Fruit fly (Drosophila melanogaster) whole organism, adult: ENCODE data around the gene Sym.
A peak's percentile ranks its signal among the peaks of the same experiment; 100 is the strongest.

Experiments used
- CG11617 ChIP-seq: fragments of 200-800 bp; sonication (Bioruptor generic); optimal IDR thresholded peaks from 2 replicates; lab custom pipeline; 2017; ENCODE audit warnings: mild to moderate bottlenecking, missing biosample characterization, missing genetic modification reagents, missing genetic modification characterization
- CG12768 ChIP-seq: fragments of 200-800 bp; sonication (Bioruptor generic); optimal IDR thresholded peaks from 2 replicates; lab custom pipeline; 2017; ENCODE audit warnings: missing biosample characterization, missing genetic modification characterization, mild to moderate bottlenecking, moderate library complexity, missing genetic modification reagents
- CG14711 ChIP-seq: fragments of 200-800 bp; sonication (Bioruptor generic); optimal IDR thresholded peaks from 2 replicates; lab custom pipeline; 2018; ENCODE audit warnings: missing biosample characterization, mild to moderate bottlenecking, missing genetic modification characterization, moderate library complexity
- CG1620 ChIP-seq: fragments of 200-800 bp; sonication (Bioruptor generic); optimal IDR thresholded peaks from 2 replicates; lab custom pipeline; 2016; ENCODE audit warnings: missing biosample characterization, missing genetic modification characterization
- CG33017 ChIP-seq: fragments of 200-800 bp; sonication (Bioruptor generic); optimal IDR thresholded peaks from 2 replicates; lab custom pipeline; 2018; ENCODE audit warnings: missing biosample characterization, mild to moderate bottlenecking, missing genetic modification characterization, moderate library complexity
- CG5204 ChIP-seq: fragments of 200-800 bp; sonication (Bioruptor generic); optimal IDR thresholded peaks from 2 replicates; lab custom pipeline; 2016; ENCODE audit warnings: missing biosample characterization, missing genetic modification characterization
- CG7045 ChIP-seq: fragments of 200-800 bp; sonication (Bioruptor generic); optimal IDR thresholded peaks from 2 replicates; lab custom pipeline; 2017; ENCODE audit warnings: missing biosample characterization, mild to moderate bottlenecking, missing genetic modification characterization
- CG7101 ChIP-seq: fragments of 200-800 bp; sonication (Bioruptor generic); optimal IDR thresholded peaks from 2 replicates; lab custom pipeline; 2018; ENCODE audit warnings: missing biosample characterization, mild to moderate bottlenecking, missing genetic modification characterization, moderate library complexity
- Clk ChIP-seq: fragments of 200-800 bp; sonication (Bioruptor generic); optimal IDR thresholded peaks from 2 replicates; lab custom pipeline; 2017; ENCODE audit warnings: missing biosample characterization, missing genetic modification characterization
- Crg-1 ChIP-seq: fragments of 200-800 bp; sonication (Bioruptor generic); optimal IDR thresholded peaks from 2 replicates; lab custom pipeline; 2016; ENCODE audit warnings: missing biosample characterization, missing genetic modification characterization
- Hr96 ChIP-seq: fragments of 200-800 bp; sonication (Bioruptor generic); optimal IDR thresholded peaks from 2 replicates; lab custom pipeline; 2016; ENCODE audit warnings: missing biosample characterization, missing genetic modification characterization
- Mnt ChIP-seq: fragments of 200-800 bp; sonication (Bioruptor generic); optimal IDR thresholded peaks from 2 replicates; lab custom pipeline; 2016; ENCODE audit warnings: missing biosample characterization, mild to moderate bottlenecking, missing genetic modification characterization
- bab1 ChIP-seq: fragments of 200-800 bp; sonication (Bioruptor generic); optimal IDR thresholded peaks from 3 replicates; lab custom pipeline; 2019; ENCODE audit warnings: missing biosample characterization, mild to moderate bottlenecking, missing genetic modification characterization, moderate library complexity
- cic ChIP-seq: fragments of 200-800 bp; sonication (Bioruptor generic); optimal IDR thresholded peaks from 2 replicates; lab custom pipeline; 2017; ENCODE audit warnings: missing biosample characterization, mild to moderate bottlenecking, missing genetic modification characterization, moderate library complexity
- cnc ChIP-seq, 2 experiments: fragments of >200 bp; optimal IDR thresholded peaks; 2 replicates each; lab custom pipeline; 2017
- kay ChIP-seq: fragments of 200-800 bp; sonication (Bioruptor generic); peaks from one replicate; lab custom pipeline; 2016; ENCODE audit warnings: missing biosample characterization, missing genetic modification characterization, borderline replicate concordance
- ovo ChIP-seq: fragments of 200-800 bp; sonication (Bioruptor generic); optimal IDR thresholded peaks from 2 replicates; lab custom pipeline; 2016; ENCODE audit warnings: missing biosample characterization, missing genetic modification characterization
- pad ChIP-seq: fragments of 200-800 bp; sonication (Bioruptor generic); optimal IDR thresholded peaks from 3 replicates; lab custom pipeline; 2017; ENCODE audit warnings: missing biosample characterization, missing genetic modification characterization, mild to moderate bottlenecking, moderate library complexity, missing genetic modification reagents
- tj ChIP-seq: fragments of 200-800 bp; sonication (Bioruptor generic); optimal IDR thresholded peaks from 3 replicates; lab custom pipeline; 2017; ENCODE audit warnings: missing biosample characterization, mild to moderate bottlenecking, missing genetic modification characterization, moderate library complexity
- toe ChIP-seq: fragments of 200-800 bp; sonication (Bioruptor generic); optimal IDR thresholded peaks from 2 replicates; lab custom pipeline; 2016; ENCODE audit warnings: missing biosample characterization, missing genetic modification characterization

Sym gene

DNA sequence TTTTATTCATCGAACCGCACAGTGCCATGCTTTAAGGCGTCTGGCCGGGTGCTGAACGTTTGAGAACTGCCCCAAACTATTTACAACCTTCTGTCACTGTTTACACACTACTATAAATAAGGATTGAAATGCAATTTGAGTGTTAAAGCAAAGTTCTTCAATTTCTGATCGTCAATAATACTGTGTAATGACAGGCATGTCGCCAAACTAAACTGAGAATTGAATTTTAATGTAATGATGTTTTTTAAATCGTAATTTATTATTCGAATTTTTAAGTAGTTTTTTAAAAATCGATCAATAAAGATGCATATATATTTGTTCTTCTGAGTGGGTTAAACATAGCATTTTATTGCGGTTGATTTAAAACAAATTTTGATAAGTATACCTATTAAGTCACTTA, 38.7 kb upstream of the Sym start, which contains the start of gene CG2082:
Gene CG2082, minus strand, starts transcription at position 101 of the 400 bp plus-strand sequence.
- TF ChIP-seq Crg-1 (GFP tag; lab: Kevin White, UChicago), result no peak
- TF ChIP-seq Hr96 (GFP tag; lab: Kevin White, UChicago), result no peak
- no peak for TF ChIP-seq pad
- no peak for TF ChIP-seq toe (GFP tag; lab: Kevin White, UChicago)
- no peak for TF ChIP-seq CG1620
- TF ChIP-seq CG5204 (GFP tag; lab: Kevin White, UChicago), result no peak
- no peak for TF ChIP-seq CG7101 (tag; lab: Kevin White, UChicago)
- TF ChIP-seq kay (GFP tag; lab: Kevin White, UChicago), result no peak
- no peak for TF ChIP-seq CG33017 (tag; lab: Kevin White, UChicago)
- TF ChIP-seq CG11617 (GFP tag; lab: Kevin White, UChicago), result no peak
- no peak for TF ChIP-seq tj (GFP tag; lab: Kevin White, UChicago)
- TF ChIP-seq cnc (optimal IDR thresholded peaks at IDR 0.05; lab: Kevin White, UChicago), result no peak
- TF ChIP-seq bab1 (GFP tag; lab: Kevin White, UChicago), result no peak
- TF ChIP-seq Clk (GFP tag; lab: Kevin White, UChicago), result no peak
- TF ChIP-seq cic (GFP tag; lab: Kevin White, UChicago), result no peak
- TF ChIP-seq CG12768 (GFP tag; lab: Kevin White, UChicago), result no peak
- TF ChIP-seq CG14711 (tag; lab: Kevin White, UChicago), result no peak
- no peak for TF ChIP-seq CG7045 (GFP tag; lab: Kevin White, UChicago)

dm6 chr3R:5778731-5779593, 36.7 kb upstream of the Sym start, which contains the start of gene jagn:
TSS of gene jagn (plus strand) at chr3R:5779315.
- TF ChIP-seq cnc (optimal IDR thresholded peaks at IDR 0.05; lab: Kevin White, UChicago) (no peak), kay (GFP tag; lab: Kevin White, UChicago) (no peak), cic (GFP tag; lab: Kevin White, UChicago) (no peak), Hr96 (GFP tag; lab: Kevin White, UChicago) (peak; percentile 72), CG1620 (peak; percentile 55), ovo (GFP tag; lab: Kevin White, UChicago) (peak; percentile 96), pad (peak; percentile 99), tj (GFP tag; lab: Kevin White, UChicago) (peak; percentile 28), CG7101 (tag; lab: Kevin White, UChicago) (peak; percentile 44), CG14711 (tag; lab: Kevin White, UChicago) (no peak), Crg-1 (GFP tag; lab: Kevin White, UChicago) (peak; percentile 29), CG12768 (GFP tag; lab: Kevin White, UChicago) (no peak), toe (GFP tag; lab: Kevin White, UChicago) (peak; percentile 83), CG5204 (GFP tag; lab: Kevin White, UChicago) (no peak), Clk (GFP tag; lab: Kevin White, UChicago) (no peak), bab1 (GFP tag; lab: Kevin White, UChicago) (peak; percentile 59), CG11617 (GFP tag; lab: Kevin White, UChicago) (peak; percentile 45), Mnt (GFP tag; lab: Kevin White, UChicago) (peak; percentile 54), CG33017 (tag; lab: Kevin White, UChicago) (no peak), CG7045 (GFP tag; lab: Kevin White, UChicago) (peak; percentile 49)

DNA sequence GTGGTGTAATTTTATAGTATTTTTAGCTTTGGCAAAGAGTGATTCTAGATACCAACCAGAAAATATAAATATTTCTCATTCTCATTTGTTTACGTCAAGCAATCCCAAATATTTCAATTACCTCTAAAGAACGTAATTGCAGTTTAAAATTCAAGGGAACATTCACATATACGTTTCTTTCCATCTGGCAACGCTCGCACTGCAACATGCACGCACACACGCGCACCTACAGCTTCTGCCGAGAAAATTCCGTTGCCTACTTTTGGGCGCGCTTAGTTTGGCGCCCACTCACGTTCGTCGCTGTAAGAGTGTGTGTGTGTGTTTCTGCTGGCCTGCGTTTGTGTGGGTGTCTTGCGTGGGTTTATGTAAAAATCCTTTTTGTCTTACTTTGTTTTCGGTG, 30.2 kb upstream of the Sym start:
- TF ChIP-seq CG7101 (tag; lab: Kevin White, UChicago) (no peak), CG5204 (GFP tag; lab: Kevin White, UChicago) (peak; percentile 28), toe (GFP tag; lab: Kevin White, UChicago) (no peak), CG14711 (tag; lab: Kevin White, UChicago) (no peak), Mnt (GFP tag; lab: Kevin White, UChicago) (no peak), tj (GFP tag; lab: Kevin White, UChicago) (no peak), ovo (GFP tag; lab: Kevin White, UChicago) (no peak), cnc (optimal IDR thresholded peaks at IDR 0.05; lab: Kevin White, UChicago) (no peak), bab1 (GFP tag; lab: Kevin White, UChicago) (no peak), CG12768 (GFP tag; lab: Kevin White, UChicago) (peak; percentile 25), CG11617 (GFP tag; lab: Kevin White, UChicago) (no peak)

- TF ChIP-seq cic (GFP tag; lab: Kevin White, UChicago), result no peak
- TF ChIP-seq ovo (GFP tag; lab: Kevin White, UChicago), result no peak
- no peak for TF ChIP-seq Hr96 (GFP tag; lab: Kevin White, UChicago)
- TF ChIP-seq CG1620, result no peak
- no peak for TF ChIP-seq kay (GFP tag; lab: Kevin White, UChicago)
- no peak for TF ChIP-seq CG7045 (GFP tag; lab: Kevin White, UChicago)
- no peak for TF ChIP-seq tj (GFP tag; lab: Kevin White, UChicago)
- no peak for TF ChIP-seq bab1 (GFP tag; lab: Kevin White, UChicago)
- no peak for TF ChIP-seq CG12768 (GFP tag; lab: Kevin White, UChicago)
- TF ChIP-seq CG33017 (tag; lab: Kevin White, UChicago), result no peak
- no peak for TF ChIP-seq pad
- TF ChIP-seq toe (GFP tag; lab: Kevin White, UChicago), result no peak
- TF ChIP-seq CG14711 (tag; lab: Kevin White, UChicago), result no peak
- no peak for TF ChIP-seq Mnt (GFP tag; lab: Kevin White, UChicago)
Measured at dm6 chr3R:5771614-5772202, 29.4 kb upstream of the Sym start.
